Worm (Caenorhabditis elegans) whole organism, L3 larva: ENCODE measurements around the gene btb-16.

ENCODE experiments used
- ZK546.5 ChIP-seq: sonication (generic microtip); optimal IDR thresholded peaks from 2 replicates; lab custom pipeline; 2017; ENCODE audit warnings: missing biosample characterization, missing genetic modification characterization
- aly-2 ChIP-seq: fragments of 150-350 bp; optimal IDR thresholded peaks from 2 replicates; lab custom pipeline; 2014; ENCODE audit warnings: missing biosample characterization, missing genetic modification characterization
- ceh-82 ChIP-seq: fragments of 150-350 bp; optimal IDR thresholded peaks from 2 replicates; lab custom pipeline; 2014; ENCODE audit warnings: missing biosample characterization, missing genetic modification characterization
- lin-15B ChIP-seq: fragments of 150-350 bp; optimal IDR thresholded peaks from 2 replicates; lab custom pipeline; 2014; ENCODE audit warnings: missing biosample characterization, missing genetic modification characterization
- lsy-12 ChIP-seq: sonication (generic microtip); optimal IDR thresholded peaks from 2 replicates; lab custom pipeline; 2016; ENCODE audit warnings: mild to moderate bottlenecking, missing genetic modification characterization, missing compliant biosample characterization
- mdl-1 ChIP-seq: fragments of 150-350 bp; optimal IDR thresholded peaks from 2 replicates; lab custom pipeline; 2014; ENCODE audit warnings: missing biosample characterization, missing genetic modification characterization
- nhr-25 ChIP-seq: sonication (generic microtip); optimal IDR thresholded peaks from 2 replicates; lab custom pipeline; 2017; ENCODE audit warnings: missing biosample characterization, missing genetic modification characterization
- nhr-28 ChIP-seq: fragments of 150-350 bp; optimal IDR thresholded peaks from 2 replicates; lab custom pipeline; 2014; ENCODE audit warnings: missing biosample characterization, missing genetic modification characterization
- nhr-76 ChIP-seq: fragments of 150-350 bp; sonication (generic microtip); optimal IDR thresholded peaks from 5 replicates; lab custom pipeline; 2014; ENCODE audit warnings: missing biosample characterization, missing genetic modification characterization
- pqm-1 ChIP-seq: fragments of 150-350 bp; optimal IDR thresholded peaks from 2 replicates; lab custom pipeline; 2017; ENCODE audit warnings: missing biosample characterization, missing genetic modification characterization, inconsistent platforms
- snpc-4 ChIP-seq: fragments of 150-350 bp; optimal IDR thresholded peaks from 2 replicates; lab custom pipeline; 2014; ENCODE audit warnings: missing biosample characterization, missing genetic modification characterization

- TF ChIP-seq snpc-4 (no peak), ceh-82 (no peak), mdl-1 (tag; lab: Kevin White, UChicago) (no peak), nhr-25 (tag; lab: Kevin White, UChicago) (no peak), pqm-1 (tag; lab: Kevin White, UChicago) (no peak), ZK546.5 (tag; lab: Kevin White, UChicago) (no peak), nhr-28 (tag; lab: Kevin White, UChicago) (no peak), lin-15B (tag; lab: Kevin White, UChicago) (no peak), lsy-12 (tag; lab: Kevin White, UChicago) (no peak), aly-2 (tag; lab: Kevin White, UChicago) (no peak), nhr-76 (no peak)
Observed at ce11 chrII:3259254-3259653, 37.4 kb upstream of the btb-16 start, which contains the start of gene gcy-19.
